Worm (Caenorhabditis elegans): ENCODE data around the gene C56G2.4.

Gene C56G2.4

DNA sequence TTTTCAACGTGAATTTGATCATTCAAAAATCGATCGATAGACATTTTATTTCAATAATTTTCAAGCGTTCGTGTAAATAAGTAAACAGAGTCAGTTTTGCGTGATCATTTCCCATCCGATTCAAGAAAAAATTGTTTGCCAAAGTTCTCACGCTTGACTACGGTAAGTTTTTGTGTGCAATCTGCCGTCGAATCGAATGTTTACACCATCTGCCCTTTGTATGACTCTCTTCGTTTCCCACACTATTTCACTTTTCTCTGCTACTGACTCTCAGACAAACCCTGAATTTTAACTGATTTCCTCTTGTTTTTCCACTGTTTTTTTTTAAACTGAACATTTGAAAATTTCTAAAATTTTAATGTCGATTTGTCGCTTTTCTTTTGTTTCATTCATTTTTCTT lies 13.2 kb downstream of the C56G2.4 start (continued):
- TF ChIP-seq unc-62 (GFP tag; optimal IDR thresholded peaks at IDR 0.05) (no peak), nhr-23 (tag; optimal IDR thresholded peaks at IDR 0.05) (peak; percentile 79), ceh-9 (tag; optimal IDR thresholded peaks at IDR 0.05) (no peak), nfya-1 (tag; optimal IDR thresholded peaks at IDR 0.05; ENCODE audit: insufficient read depth) (peak; percentile 92), eor-1 (tag; optimal IDR thresholded peaks at IDR 0.05) (no peak), ama-1 (optimal IDR thresholded peaks at IDR 0.05) (peak; percentile 73)

DNA sequence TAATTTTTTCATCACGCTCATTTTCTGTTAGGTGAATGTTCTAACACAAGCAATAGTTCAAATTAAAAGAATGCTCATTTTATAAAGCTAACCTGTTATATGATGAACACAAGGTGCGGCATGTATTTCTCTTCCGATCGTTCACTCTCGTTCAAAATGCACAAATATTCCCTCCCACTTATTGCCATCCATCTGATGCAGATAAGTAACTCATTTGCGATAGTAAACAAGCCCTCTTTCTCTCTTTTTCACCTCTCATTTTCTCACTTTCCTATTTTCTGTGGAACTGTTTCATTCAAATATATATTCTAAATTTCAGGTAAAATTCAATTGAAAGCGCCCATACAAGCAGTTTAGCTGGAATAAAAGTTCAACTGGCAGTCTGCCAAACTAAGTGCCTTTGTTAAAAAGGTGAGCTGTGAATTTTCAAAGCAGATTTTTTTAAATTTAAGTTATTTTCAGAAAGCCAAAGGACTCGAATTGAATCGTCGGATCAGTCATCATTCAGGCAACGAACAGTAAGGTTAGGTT lies 14.5 kb downstream of the C56G2.4 start, which contains the start of the genes trmt-10C.2 and C56G2.22:
TSS of gene trmt-10C.2 (plus strand) at position 314 of the 531 bp plus-strand sequence.
TSS of gene C56G2.22 (plus strand) at position 481 of the 531 bp plus-strand sequence.
- peak; percentile 74 for TF ChIP-seq pha-4 (tag; optimal IDR thresholded peaks at IDR 0.05)
- no peak for TF ChIP-seq fkh-2 (tag; optimal IDR thresholded peaks at IDR 0.05)
- peak; percentile 32 for TF ChIP-seq elt-2 (tag; optimal IDR thresholded peaks at IDR 0.05)

DNA sequence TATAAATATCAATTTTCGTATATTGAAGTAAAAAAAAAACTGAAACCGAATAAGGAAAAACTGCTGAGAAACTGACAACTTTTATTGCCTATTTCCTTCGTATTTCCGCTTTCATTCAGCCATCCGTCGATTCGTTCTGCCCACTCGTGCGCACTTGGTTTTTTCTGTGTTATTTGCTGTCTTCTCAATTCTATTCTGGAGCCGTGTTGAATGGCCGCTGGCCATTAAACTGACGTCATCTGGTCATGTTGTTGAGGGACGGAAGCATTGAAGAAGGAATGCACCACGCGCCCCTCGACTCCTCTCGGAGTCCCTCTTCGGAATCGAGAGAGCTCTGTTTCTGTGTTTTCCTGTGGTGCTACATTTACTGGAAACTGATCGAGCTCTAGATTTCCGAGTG lies 17.0 kb downstream of the C56G2.4 start:
- TF ChIP-seq nhr-11 (tag; optimal IDR thresholded peaks at IDR 0.05), result no peak
- TF ChIP-seq mml-1 (tag; optimal IDR thresholded peaks at IDR 0.05), result no peak
- TF ChIP-seq nhr-67 (tag; optimal IDR thresholded peaks at IDR 0.05), result no peak
- peak; percentile 18 for TF ChIP-seq hmg-11 (tag; optimal IDR thresholded peaks at IDR 0.05)
- TF ChIP-seq elt-3 (tag; optimal IDR thresholded peaks at IDR 0.05), result no peak
- peak; percentile 67 for TF ChIP-seq lin-39 (tag; optimal IDR thresholded peaks at IDR 0.05)
- no peak for TF ChIP-seq fkh-10 (GFP tag; optimal IDR thresholded peaks at IDR 0.05)
- TF ChIP-seq nfya-1 (tag; optimal IDR thresholded peaks at IDR 0.05; ENCODE audit: insufficient read depth), result peak; percentile 75
- no peak for TF ChIP-seq ceh-28 (tag; optimal IDR thresholded peaks at IDR 0.05)
- TF ChIP-seq nhr-43 (tag; optimal IDR thresholded peaks at IDR 0.05; ENCODE audit: poor library complexity, severe bottlenecking), result no peak
- TF ChIP-seq nhr-76 (tag; optimal IDR thresholded peaks at IDR 0.05), result no peak
- TF ChIP-seq egl-5 (tag; optimal IDR thresholded peaks at IDR 0.05), result peak; percentile 32
- TF ChIP-seq nhr-28 (tag; optimal IDR thresholded peaks at IDR 0.05), result no peak
- no peak for TF ChIP-seq R02D3.7 (tag; optimal IDR thresholded peaks at IDR 0.05)
- TF ChIP-seq elt-2 (tag; optimal IDR thresholded peaks at IDR 0.05), result no peak
- no peak for TF ChIP-seq fos-1 (tag; optimal IDR thresholded peaks at IDR 0.05)
- TF ChIP-seq jun-1 (tag; optimal IDR thresholded peaks at IDR 0.05), result no peak
- TF ChIP-seq lsy-12 (tag; optimal IDR thresholded peaks at IDR 0.05), result no peak
- TF ChIP-seq ceh-16 (tag; optimal IDR thresholded peaks at IDR 0.05), result no peak
- no peak for TF ChIP-seq ztf-11 (tag; optimal IDR thresholded peaks at IDR 0.05)
- TF ChIP-seq sea-2 (GFP tag; optimal IDR thresholded peaks at IDR 0.05), result no peak
- TF ChIP-seq ama-1 (optimal IDR thresholded peaks at IDR 0.05), result peak; percentile 2
- TF ChIP-seq nhr-23 (tag; optimal IDR thresholded peaks at IDR 0.05), result no peak
- no peak for TF ChIP-seq elt-1 (tag; optimal IDR thresholded peaks at IDR 0.05)
- no peak for TF ChIP-seq eor-1 (tag; optimal IDR thresholded peaks at IDR 0.05)
- no peak for TF ChIP-seq ceh-9 (tag; optimal IDR thresholded peaks at IDR 0.05)
- peak; percentile 49 for TF ChIP-seq tbx-2 (tag; optimal IDR thresholded peaks at IDR 0.05)

DNA sequence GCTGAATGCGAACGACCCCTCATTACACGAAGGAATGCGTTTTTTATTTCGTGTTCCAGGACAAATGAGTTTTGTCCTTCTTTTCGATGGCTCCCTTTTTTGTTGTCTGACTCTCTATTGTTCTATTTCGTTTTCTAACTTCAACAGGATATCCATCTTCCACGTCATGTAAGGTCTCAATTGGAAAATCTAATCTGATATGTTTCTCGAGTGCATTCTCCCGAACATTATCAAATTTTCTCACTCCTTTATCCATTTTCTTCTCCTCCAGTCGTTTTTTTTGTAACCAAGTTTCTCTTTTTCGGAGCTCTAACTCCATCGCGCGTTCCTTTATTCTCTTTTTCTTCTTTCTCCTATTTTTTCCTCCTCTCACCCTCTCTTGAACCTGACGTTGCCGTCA lies 18.9 kb downstream of the C56G2.4 start:
- no peak for TF ChIP-seq pqm-1 (tag; optimal IDR thresholded peaks at IDR 0.05)
- peak; percentile 92 for TF ChIP-seq fkh-10 (GFP tag; optimal IDR thresholded peaks at IDR 0.05)

DNA sequence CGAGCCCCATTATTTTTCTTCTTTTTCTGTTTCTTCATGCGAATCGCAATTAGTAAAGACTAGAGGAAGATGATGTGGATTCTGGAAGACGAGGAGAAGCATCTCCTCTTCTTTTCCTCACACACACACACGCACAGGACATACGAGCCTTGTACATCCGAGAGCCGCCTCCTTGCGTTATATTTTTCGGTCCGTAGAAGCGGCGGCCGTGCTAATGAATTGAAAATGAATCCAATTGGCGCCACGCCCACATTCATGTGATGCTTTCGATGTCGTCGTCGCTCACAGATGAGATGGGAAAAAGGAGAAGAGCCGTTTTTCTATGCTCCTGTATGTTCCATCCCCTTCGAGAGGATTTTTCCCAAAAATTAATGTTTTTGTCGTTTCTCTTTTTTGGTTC lies 19.9 kb downstream of the C56G2.4 start:
- TF ChIP-seq pqm-1 (tag; optimal IDR thresholded peaks at IDR 0.05) (no peak), nfya-1 (tag; optimal IDR thresholded peaks at IDR 0.05; ENCODE audit: insufficient read depth) (peak; percentile 31), ama-1 (optimal IDR thresholded peaks at IDR 0.05) (peak; percentile 14), fos-1 (tag; optimal IDR thresholded peaks at IDR 0.05) (no peak), tbx-2 (tag; optimal IDR thresholded peaks at IDR 0.05) (no peak), fkh-2 (tag; optimal IDR thresholded peaks at IDR 0.05) (no peak)

DNA sequence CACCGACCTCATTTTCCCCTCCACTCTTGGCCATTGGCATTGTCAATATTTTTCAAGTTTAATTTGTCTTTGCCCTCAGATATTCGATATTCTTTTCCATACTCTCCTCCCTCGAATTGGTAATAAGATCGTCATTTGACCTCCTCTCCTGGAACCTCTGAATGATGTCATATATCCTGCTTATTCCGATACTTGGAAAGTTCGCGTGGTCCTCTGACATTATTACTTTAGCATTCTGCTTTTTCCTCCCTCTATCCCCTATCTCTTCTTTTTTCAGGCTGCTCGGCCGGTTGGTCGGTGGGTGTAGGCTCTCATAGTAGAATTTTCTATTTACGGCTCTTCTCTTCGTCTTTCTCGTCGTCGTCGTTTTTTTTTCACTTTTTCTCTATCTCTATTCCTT lies 20.9 kb downstream of the C56G2.4 start:
- no peak for TF ChIP-seq eor-1 (tag; optimal IDR thresholded peaks at IDR 0.05)
- no peak for TF ChIP-seq skn-1 (tag; optimal IDR thresholded peaks at IDR 0.05)
- no peak for TF ChIP-seq lin-15B (tag; optimal IDR thresholded peaks at IDR 0.05)
- TF ChIP-seq R02D3.7 (tag; optimal IDR thresholded peaks at IDR 0.05), result no peak
- TF ChIP-seq lin-39 (tag; optimal IDR thresholded peaks at IDR 0.05), result no peak
- no peak for TF ChIP-seq pha-4 (tag; optimal IDR thresholded peaks at IDR 0.05)
- TF ChIP-seq nhr-77 (tag; optimal IDR thresholded peaks at IDR 0.05), result no peak
- peak; percentile 20 for TF ChIP-seq nfya-1 (tag; optimal IDR thresholded peaks at IDR 0.05; ENCODE audit: insufficient read depth)
- TF ChIP-seq tbx-2 (tag; optimal IDR thresholded peaks at IDR 0.05), result peak; percentile 34
- peak; percentile 36 for TF ChIP-seq fkh-10 (GFP tag; optimal IDR thresholded peaks at IDR 0.05)
